Fruit fly (Drosophila melanogaster) whole organism, pupa: ENCODE measurements around the gene stg.

ENCODE experiments used
- CG15710 ChIP-seq: fragments of 200-800 bp; sonication (Bioruptor generic); optimal IDR thresholded peaks from 2 replicates; lab custom pipeline; 2018; ENCODE audit warnings: missing biosample characterization, mild to moderate bottlenecking, missing genetic modification characterization, moderate library complexity
- CG17806 ChIP-seq: fragments of 200-800 bp; sonication (Bioruptor generic); optimal IDR thresholded peaks from 2 replicates; lab custom pipeline; 2018; ENCODE audit warnings: missing biosample characterization, mild to moderate bottlenecking, missing genetic modification characterization, moderate library complexity
- CG32121 ChIP-seq: fragments of 200-800 bp; sonication (Bioruptor generic); IDR thresholded peaks from 2 replicates; pipeline ENCODE4 v1.3.6; 2022; ENCODE audit warnings: missing biosample characterization, missing genetic modification characterization
- CG8159 ChIP-seq: fragments of 200-800 bp; sonication (Bioruptor generic); optimal IDR thresholded peaks from 3 replicates; lab custom pipeline; 2018; ENCODE audit warnings: missing biosample characterization, mild to moderate bottlenecking, missing genetic modification characterization, moderate library complexity
- EcR ChIP-seq: fragments of 200-800 bp; sonication (Bioruptor generic); optimal IDR thresholded peaks from 3 replicates; lab custom pipeline; 2019; ENCODE audit warnings: missing biosample characterization, missing genetic modification characterization, mild to moderate bottlenecking, moderate library complexity, missing genetic modification reagents
- Pif1B ChIP-seq: fragments of 200-800 bp; sonication (Bioruptor generic); optimal IDR thresholded peaks from 3 replicates; lab custom pipeline; 2016; ENCODE audit warnings: missing biosample characterization, missing genetic modification characterization
- Snoo ChIP-seq: fragments of 200-800 bp; sonication (Bioruptor generic); optimal IDR thresholded peaks from 3 replicates; lab custom pipeline; 2017; ENCODE audit warnings: missing biosample characterization, mild to moderate bottlenecking, missing genetic modification characterization, inconsistent platforms
- fd96Ca ChIP-seq: fragments of 200-800 bp; sonication (Bioruptor generic); IDR thresholded peaks from 3 replicates; pipeline ENCODE4 v1.3.6; 2022; ENCODE audit warnings: missing biosample characterization, missing genetic modification characterization
- gl ChIP-seq: fragments of 200-800 bp; sonication (Bioruptor generic); optimal IDR thresholded peaks from 2 replicates; lab custom pipeline; 2018; ENCODE audit warnings: missing biosample characterization, mild to moderate bottlenecking, missing genetic modification characterization
- rn ChIP-seq: fragments of 200-800 bp; sonication (Bioruptor generic); IDR thresholded peaks from 2 replicates; pipeline ENCODE4 v1.3.6; 2022; ENCODE audit warnings: missing biosample characterization, missing genetic modification characterization

dm6 chr3R:29215652-29216483 is 39.7 kb downstream of the stg start:
- no peak for TF ChIP-seq CG32121 (GFP tag; lab: Robert Waterston, UW)
- no peak for TF ChIP-seq fd96Ca
- no peak for TF ChIP-seq Snoo (tag; lab: Kevin White, UChicago)
- no peak for TF ChIP-seq gl (tag; lab: Kevin White, UChicago)
- no peak for TF ChIP-seq CG8159 (tag; lab: Kevin White, UChicago)
- no peak for TF ChIP-seq EcR (GFP tag; lab: Kevin White, UChicago)
- no peak for TF ChIP-seq Pif1B
- no peak for TF ChIP-seq CG17806
- no peak for TF ChIP-seq rn (GFP tag; lab: Robert Waterston, UW)
- no peak for TF ChIP-seq CG15710
